Fruit fly (Drosophila melanogaster): ENCODE results near the gene CG18404.

CG18404 gene

dm6 chr3R:30264671-30265282 lies 11.8 kb downstream of the CG18404 start:
- no peak for TF ChIP-seq CG7045 (GFP tag; optimal IDR thresholded peaks at IDR 0.05)
- TF ChIP-seq Hr96 (GFP tag; optimal IDR thresholded peaks at IDR 0.05) = no peak
- no peak for TF ChIP-seq CG33017 (tag; optimal IDR thresholded peaks at IDR 0.05)
- no peak for TF ChIP-seq CG11617 (GFP tag; optimal IDR thresholded peaks at IDR 0.05)
- no peak for TF ChIP-seq CG5204 (GFP tag; optimal IDR thresholded peaks at IDR 0.05)
- no peak for TF ChIP-seq bab1 (GFP tag; optimal IDR thresholded peaks at IDR 0.05)
- TF ChIP-seq tj (GFP tag; optimal IDR thresholded peaks at IDR 0.05) = no peak
- TF ChIP-seq toe (GFP tag; optimal IDR thresholded peaks at IDR 0.05) = no peak
- no peak for TF ChIP-seq cic (GFP tag; optimal IDR thresholded peaks at IDR 0.05)
- no peak for TF ChIP-seq pad (GFP tag; optimal IDR thresholded peaks at IDR 0.05)
- TF ChIP-seq CG12768 (GFP tag; optimal IDR thresholded peaks at IDR 0.05) = no peak
- TF ChIP-seq CG14711 (tag; optimal IDR thresholded peaks at IDR 0.05) = no peak

dm6 chr3R:30265420-30265819 lies 12.4 kb downstream of the CG18404 start:
- TF ChIP-seq toe (GFP tag; optimal IDR thresholded peaks at IDR 0.05) (peak; percentile 23), Hr96 (GFP tag; optimal IDR thresholded peaks at IDR 0.05) (no peak), tj (GFP tag; optimal IDR thresholded peaks at IDR 0.05) (no peak), cnc (optimal IDR thresholded peaks at IDR 0.05) (no peak), CG14711 (tag; optimal IDR thresholded peaks at IDR 0.05) (peak; percentile 11), CG12768 (GFP tag; optimal IDR thresholded peaks at IDR 0.05) (peak; percentile 40), CG33017 (tag; optimal IDR thresholded peaks at IDR 0.05) (peak; percentile 29), ovo (GFP tag; optimal IDR thresholded peaks at IDR 0.05) (no peak), Clk (GFP tag; optimal IDR thresholded peaks at IDR 0.05) (no peak), Crg-1 (GFP tag; optimal IDR thresholded peaks at IDR 0.05) (no peak), cic (GFP tag; optimal IDR thresholded peaks at IDR 0.05) (no peak), Mnt (GFP tag; optimal IDR thresholded peaks at IDR 0.05) (no peak), bab1 (GFP tag; optimal IDR thresholded peaks at IDR 0.05) (no peak), CG11617 (GFP tag; optimal IDR thresholded peaks at IDR 0.05) (no peak), kay (GFP tag; ENCODE audit: borderline replicate concordance) (no peak), pad (GFP tag; optimal IDR thresholded peaks at IDR 0.05) (no peak), CG1620 (GFP tag; optimal IDR thresholded peaks at IDR 0.05) (no peak), CG7045 (GFP tag; optimal IDR thresholded peaks at IDR 0.05) (peak; percentile 18), CG5204 (GFP tag; optimal IDR thresholded peaks at IDR 0.05) (peak; percentile 45), CG7101 (tag; optimal IDR thresholded peaks at IDR 0.05) (peak; percentile 14)

dm6 chr3R:30268733-30269132 lies 15.8 kb downstream of the CG18404 start:
- no peak for TF ChIP-seq CG7101 (tag; optimal IDR thresholded peaks at IDR 0.05)
- no peak for TF ChIP-seq Clk (GFP tag; optimal IDR thresholded peaks at IDR 0.05)
- no peak for TF ChIP-seq ovo (GFP tag; optimal IDR thresholded peaks at IDR 0.05)
- TF ChIP-seq CG5204 (GFP tag; optimal IDR thresholded peaks at IDR 0.05) = no peak
- no peak for TF ChIP-seq toe (GFP tag; optimal IDR thresholded peaks at IDR 0.05)
- TF ChIP-seq tj (GFP tag; optimal IDR thresholded peaks at IDR 0.05) = no peak
- TF ChIP-seq cnc (optimal IDR thresholded peaks at IDR 0.05) = no peak
- TF ChIP-seq bab1 (GFP tag; optimal IDR thresholded peaks at IDR 0.05) = no peak
- TF ChIP-seq cic (GFP tag; optimal IDR thresholded peaks at IDR 0.05) = no peak
- TF ChIP-seq CG33017 (tag; optimal IDR thresholded peaks at IDR 0.05) = no peak
- TF ChIP-seq Hr96 (GFP tag; optimal IDR thresholded peaks at IDR 0.05) = no peak
- no peak for TF ChIP-seq pad (GFP tag; optimal IDR thresholded peaks at IDR 0.05)
- no peak for TF ChIP-seq kay (GFP tag; ENCODE audit: borderline replicate concordance)
- TF ChIP-seq CG7045 (GFP tag; optimal IDR thresholded peaks at IDR 0.05) = no peak
- TF ChIP-seq Crg-1 (GFP tag; optimal IDR thresholded peaks at IDR 0.05) = no peak
- no peak for TF ChIP-seq Mnt (GFP tag; optimal IDR thresholded peaks at IDR 0.05)
- no peak for TF ChIP-seq CG12768 (GFP tag; optimal IDR thresholded peaks at IDR 0.05)
- no peak for TF ChIP-seq CG11617 (GFP tag; optimal IDR thresholded peaks at IDR 0.05)
- no peak for TF ChIP-seq CG14711 (tag; optimal IDR thresholded peaks at IDR 0.05)

- no peak for TF ChIP-seq CG1620 (GFP tag; optimal IDR thresholded peaks at IDR 0.05)
- no peak for TF ChIP-seq toe (GFP tag; optimal IDR thresholded peaks at IDR 0.05)
- no peak for TF ChIP-seq CG14711 (tag; optimal IDR thresholded peaks at IDR 0.05)
Observed at dm6 chr3R:30270318-30271119, 17.5 kb downstream of the CG18404 start.

- TF ChIP-seq cic (GFP tag; optimal IDR thresholded peaks at IDR 0.05) (no peak), CG14711 (tag; optimal IDR thresholded peaks at IDR 0.05) (no peak)
Observed at dm6 chr3R:30271120-30271467, 18.1 kb downstream of the CG18404 start.

dm6 chr3R:30272176-30272857 lies 19.3 kb downstream of the CG18404 start:
- TF ChIP-seq cic (GFP tag; optimal IDR thresholded peaks at IDR 0.05) (no peak), CG14711 (tag; optimal IDR thresholded peaks at IDR 0.05) (peak; percentile 1)

All from whole organism, adult.